Fruit fly (Drosophila melanogaster): ENCODE data around the gene CG8534.

Gene CG8534

dm6 chr3R:9762955-9763931, 49.3 kb upstream of the CG8534 start, which contains the start of the genes Snap24 and CG8478 (continued):
- no peak for TF ChIP-seq disco-r (GFP tag; optimal IDR thresholded peaks at IDR 0.05)
- no peak for TF ChIP-seq Asciz (GFP tag; optimal IDR thresholded peaks at IDR 0.05)
- no peak for TF ChIP-seq Dek (tag; optimal IDR thresholded peaks at IDR 0.05)
- TF ChIP-seq HHEX (GFP tag; optimal IDR thresholded peaks at IDR 0.05), result no peak
- TF ChIP-seq CG17829 (tag; optimal IDR thresholded peaks at IDR 0.05), result no peak
- TF ChIP-seq CG31224 (GFP tag; IDR thresholded peaks at IDR 0.05), result no peak
- no peak for TF ChIP-seq CG6689 (GFP tag; IDR thresholded peaks at IDR 0.05)
- peak; percentile 73 for TF ChIP-seq nerfin-2 (GFP tag; IDR thresholded peaks at IDR 0.05; ENCODE audit: partially characterized antibody)
- no peak for TF ChIP-seq Dfd (GFP tag; optimal IDR thresholded peaks at IDR 0.05)
- TF ChIP-seq CG6683 (GFP tag; optimal IDR thresholded peaks at IDR 0.05), result no peak
- TF ChIP-seq hkb (optimal IDR thresholded peaks at IDR 0.05), result no peak
- TF ChIP-seq hkb (GFP tag; IDR thresholded peaks at IDR 0.05), result no peak
- no peak for TF ChIP-seq ci (GFP tag; IDR thresholded peaks at IDR 0.05)
- TF ChIP-seq sqz (GFP tag; optimal IDR thresholded peaks at IDR 0.05), result no peak
- TF ChIP-seq CG15696 (tag; optimal IDR thresholded peaks at IDR 0.05), result no peak
- no peak for TF ChIP-seq Ravus (GFP tag; IDR thresholded peaks at IDR 0.05)
- TF ChIP-seq h (optimal IDR thresholded peaks at IDR 0.05), result no peak
- peak; percentile 73; the same call in 2 of the 3 replicates for TF ChIP-seq vnd (GFP tag; IDR thresholded peaks at IDR 0.05; ENCODE audit: partially characterized antibody)
- TF ChIP-seq CG8359 (GFP tag; optimal IDR thresholded peaks at IDR 0.05; ENCODE audit: borderline replicate concordance), result no peak
- no peak for TF ChIP-seq ems (GFP tag; optimal IDR thresholded peaks at IDR 0.05)
- TF ChIP-seq CG9797 (GFP tag; optimal IDR thresholded peaks at IDR 0.05), result peak; percentile 2
- no peak for TF ChIP-seq NFAT (GFP tag; IDR thresholded peaks at IDR 0.05)
- no peak for TF ChIP-seq CkIIα-i1 (GFP tag; IDR thresholded peaks at IDR 0.05)
- no peak for TF ChIP-seq CG4328 (GFP tag; optimal IDR thresholded peaks at IDR 0.05)
- TF ChIP-seq CG15011 (GFP tag; optimal IDR thresholded peaks at IDR 0.05), result no peak
- TF ChIP-seq HLHmδ (GFP tag; optimal IDR thresholded peaks at IDR 0.05), result no peak
- no peak for TF ChIP-seq CG14014 (GFP tag; IDR thresholded peaks at IDR 0.05)
- TF ChIP-seq prd (optimal IDR thresholded peaks at IDR 0.05), result no peak
- TF ChIP-seq prd (GFP tag; IDR thresholded peaks at IDR 0.05), result no peak
- TF ChIP-seq Deaf1 (tag; optimal IDR thresholded peaks at IDR 0.05), result no peak
- TF ChIP-seq bsh (GFP tag; optimal IDR thresholded peaks at IDR 0.05), result no peak
- no peak for TF ChIP-seq CG11398 (GFP tag; optimal IDR thresholded peaks at IDR 0.05)
- TF ChIP-seq CG12391 (tag; optimal IDR thresholded peaks at IDR 0.05), result peak; percentile 42
- no peak for TF ChIP-seq Ssrp (tag; optimal IDR thresholded peaks at IDR 0.05)
- no peak for TF ChIP-seq jumu (GFP tag; optimal IDR thresholded peaks at IDR 0.05)
- TF ChIP-seq knrl (GFP tag; IDR thresholded peaks at IDR 0.05; ENCODE audit: partially characterized antibody), result peak; percentile 82
- no peak for TF ChIP-seq en (GFP tag; optimal IDR thresholded peaks at IDR 0.05)
- TF ChIP-seq Ets97D (GFP tag; optimal IDR thresholded peaks at IDR 0.05), result peak; percentile 25
- TF ChIP-seq caup (GFP tag; optimal IDR thresholded peaks at IDR 0.05; ENCODE audit: severe bottlenecking), result no peak
- no peak for TF ChIP-seq scrt (GFP tag; optimal IDR thresholded peaks at IDR 0.05)
- no peak for TF ChIP-seq CG10321 (GFP tag; IDR thresholded peaks at IDR 0.05)
- peak; percentile 78 for TF ChIP-seq CG14710 (tag; optimal IDR thresholded peaks at IDR 0.05)
- peak; percentile 91 for TF ChIP-seq stwl (tag; optimal IDR thresholded peaks at IDR 0.05)
- no peak for TF ChIP-seq CG14667 (GFP tag; IDR thresholded peaks at IDR 0.05)
- peak; percentile 10 for TF ChIP-seq CG9727 (GFP tag; optimal IDR thresholded peaks at IDR 0.05)
- peak; percentile 85 for TF ChIP-seq kay (GFP tag; optimal IDR thresholded peaks at IDR 0.05)
- no peak for TF ChIP-seq CG12104 (GFP tag; optimal IDR thresholded peaks at IDR 0.05)
- no peak for TF ChIP-seq CG33557 (GFP tag; optimal IDR thresholded peaks at IDR 0.05)
- no peak for TF ChIP-seq jigr1 (GFP tag; IDR thresholded peaks at IDR 0.05)

Measured in whole organism, embryonic.